Worm (Caenorhabditis elegans) whole organism, late embryonic: ENCODE results near the gene pes-5.

Source experiments
- C08G9.2 ChIP-seq: sonication (generic microtip); optimal IDR thresholded peaks from 2 replicates; lab custom pipeline; 2016; ENCODE audit warnings: mild to moderate bottlenecking, missing genetic modification characterization, moderate library complexity, missing compliant biosample characterization
- F13H6.1 ChIP-seq: sonication (generic microtip); optimal IDR thresholded peaks from 2 replicates; lab custom pipeline; 2016; ENCODE audit warnings: missing genetic modification characterization, missing compliant biosample characterization
- K09A11.1 ChIP-seq: sonication (generic microtip); optimal IDR thresholded peaks from 2 replicates; lab custom pipeline; 2017; ENCODE audit warnings: antibody characterized with exemption, mild to moderate bottlenecking, missing genetic modification characterization, missing compliant biosample characterization; ENCODE audit not compliant: insufficient read depth
- ceh-18 ChIP-seq: sonication (generic microtip); optimal IDR thresholded peaks from 2 replicates; lab custom pipeline; 2016; ENCODE audit warnings: missing genetic modification characterization, missing compliant biosample characterization
- ceh-30 ChIP-seq: fragments of 150-350 bp; optimal IDR thresholded peaks from 2 replicates; lab custom pipeline; 2014; ENCODE audit warnings: missing biosample characterization, missing genetic modification characterization
- dve-1 ChIP-seq: sonication (generic microtip); optimal IDR thresholded peaks from 2 replicates; lab custom pipeline; 2017; ENCODE audit warnings: antibody characterized with exemption, mild to moderate bottlenecking, missing genetic modification characterization, missing compliant biosample characterization
- elt-4 ChIP-seq: sonication (generic microtip); optimal IDR thresholded peaks from 2 replicates; lab custom pipeline; 2016; ENCODE audit warnings: missing genetic modification characterization, missing compliant biosample characterization
- fkh-10 ChIP-seq: fragments of 150-350 bp; optimal IDR thresholded peaks from 2 replicates; lab custom pipeline; 2014; ENCODE audit warnings: missing biosample characterization, missing genetic modification reagents, missing genetic modification characterization
- lim-6 ChIP-seq: sonication (generic microtip); optimal IDR thresholded peaks from 2 replicates; lab custom pipeline; 2016; ENCODE audit warnings: missing genetic modification characterization, missing compliant biosample characterization
- nhr-11 ChIP-seq: fragments of 150-350 bp; optimal IDR thresholded peaks from 2 replicates; lab custom pipeline; 2014; ENCODE audit warnings: missing biosample characterization, missing genetic modification characterization
- pqm-1 ChIP-seq: sonication (generic microtip); optimal IDR thresholded peaks from 2 replicates; lab custom pipeline; 2016; ENCODE audit warnings: missing genetic modification characterization, missing compliant biosample characterization
- sox-2 ChIP-seq: fragments of 200-800 bp; sonication (Bioruptor generic); IDR thresholded peaks from 2 replicates; pipeline ENCODE4 v1.3.6; 2022; ENCODE audit warnings: missing genetic modification reagents, missing genetic modification characterization, missing compliant biosample characterization
- tbx-2 ChIP-seq: sonication (generic microtip); optimal IDR thresholded peaks from 2 replicates; lab custom pipeline; 2016; ENCODE audit warnings: missing genetic modification characterization, missing compliant biosample characterization

- TF ChIP-seq lim-6 (tag; lab: Kevin White, UChicago) (no peak), tbx-2 (no peak), sox-2 (GFP tag; lab: Robert Waterston, UW) (no peak), fkh-10 (GFP tag; lab: Kevin White, UChicago) (no peak), K09A11.1 (no peak), ceh-18 (tag; lab: Kevin White, UChicago) (no peak), nhr-11 (tag; lab: Kevin White, UChicago) (no peak), elt-4 (tag; lab: Kevin White, UChicago) (no peak), dve-1 (tag; lab: Kevin White, UChicago) (no peak), C08G9.2 (tag; lab: Kevin White, UChicago) (no peak), F13H6.1 (tag; lab: Kevin White, UChicago) (no peak), pqm-1 (tag; lab: Kevin White, UChicago) (no peak), ceh-30 (no peak)
These were observed 35.4 kb downstream of the pes-5 start for ce11 chrII:11794392-11794791.
